Fruit fly (Drosophila melanogaster) whole organism, embryonic: Measurements from ENCODE around the gene Brms1.

Experiments
- Atf3 ChIP-seq: fragments of 200-800 bp; sonication (Bioruptor generic); optimal IDR thresholded peaks from 3 replicates; lab custom pipeline; 2016; ENCODE audit warnings: missing biosample characterization, missing genetic modification characterization
- Atf6 ChIP-seq: fragments of 200-800 bp; sonication (Bioruptor generic); IDR thresholded peaks from 2 replicates; pipeline ENCODE4 v1.3.6; 2022; ENCODE audit warnings: missing biosample characterization, missing genetic modification characterization
- BtbVII ChIP-seq: fragments of 200-800 bp; sonication (Bioruptor generic); optimal IDR thresholded peaks from 3 replicates; lab custom pipeline; 2017; ENCODE audit warnings: missing biosample characterization, mild to moderate bottlenecking, missing genetic modification characterization
- CG10462 ChIP-seq: fragments of 200-800 bp; sonication (Bioruptor generic); optimal IDR thresholded peaks from 2 replicates; lab custom pipeline; 2016; ENCODE audit warnings: missing biosample characterization, missing genetic modification characterization
- CG10979 ChIP-seq: fragments of 200-800 bp; sonication (Bioruptor generic); optimal IDR thresholded peaks from 2 replicates; lab custom pipeline; 2018; ENCODE audit warnings: missing biosample characterization, mild to moderate bottlenecking, missing genetic modification characterization, moderate library complexity
- CG11504 ChIP-seq: fragments of 200-800 bp; sonication (Bioruptor generic); optimal IDR thresholded peaks from 3 replicates; lab custom pipeline; 2019; ENCODE audit warnings: missing biosample characterization, mild to moderate bottlenecking, missing genetic modification characterization, moderate library complexity
- CG11695 ChIP-seq: fragments of 200-800 bp; sonication (Bioruptor generic); IDR thresholded peaks from 3 replicates; pipeline ENCODE4 v1.3.6; 2022; ENCODE audit warnings: missing biosample characterization, missing genetic modification characterization
- CG12071 ChIP-seq: fragments of 200-800 bp; sonication (Bioruptor generic); optimal IDR thresholded peaks from 3 replicates; lab custom pipeline; 2018; ENCODE audit warnings: missing biosample characterization, mild to moderate bottlenecking, missing genetic modification characterization
- CG1233 ChIP-seq: fragments of 200-800 bp; sonication (Bioruptor generic); optimal IDR thresholded peaks from 4 replicates; lab custom pipeline; 2018; ENCODE audit warnings: missing biosample characterization, mild to moderate bottlenecking, missing genetic modification characterization
- CG15011 ChIP-seq: fragments of 200-800 bp; sonication (Bioruptor generic); optimal IDR thresholded peaks from 3 replicates; lab custom pipeline; 2018; ENCODE audit warnings: missing biosample characterization, mild to moderate bottlenecking, missing genetic modification characterization
- CG1603 ChIP-seq: fragments of 200-800 bp; sonication (Bioruptor generic); optimal IDR thresholded peaks from 2 replicates; lab custom pipeline; 2019; ENCODE audit warnings: missing biosample characterization, mild to moderate bottlenecking, missing genetic modification characterization, moderate library complexity
- CG1647 ChIP-seq: fragments of 200-800 bp; sonication (Bioruptor generic); optimal IDR thresholded peaks from 3 replicates; lab custom pipeline; 2016; ENCODE audit warnings: missing biosample characterization, missing genetic modification characterization
- CG17359 ChIP-seq: fragments of 200-800 bp; sonication (Bioruptor generic); optimal IDR thresholded peaks from 3 replicates; lab custom pipeline; 2018; ENCODE audit warnings: missing biosample characterization, mild to moderate bottlenecking, missing genetic modification characterization, moderate library complexity
- CG17385 ChIP-seq: fragments of 200-800 bp; sonication (Bioruptor generic); optimal IDR thresholded peaks from 3 replicates; lab custom pipeline; 2018; ENCODE audit warnings: missing biosample characterization, mild to moderate bottlenecking, missing genetic modification characterization
- CG17568 ChIP-seq: fragments of 200-800 bp; sonication (Bioruptor generic); optimal IDR thresholded peaks from 2 replicates; lab custom pipeline; 2018; ENCODE audit warnings: missing biosample characterization, mild to moderate bottlenecking, missing genetic modification characterization, moderate library complexity
- CG18262 ChIP-seq: fragments of 200-800 bp; optimal IDR thresholded peaks from 3 replicates; lab custom pipeline; 2019; ENCODE audit warnings: missing biosample characterization, mild to moderate bottlenecking, missing genetic modification characterization, moderate library complexity
- CG18599 ChIP-seq: fragments of 200-800 bp; sonication (Bioruptor generic); optimal IDR thresholded peaks from 3 replicates; lab custom pipeline; 2017; ENCODE audit warnings: missing biosample characterization, missing genetic modification characterization, mild to moderate bottlenecking, moderate library complexity, missing genetic modification reagents
- CG2712 ChIP-seq: fragments of 200-800 bp; optimal IDR thresholded peaks from 3 replicates; lab custom pipeline; 2019; ENCODE audit warnings: missing biosample characterization, mild to moderate bottlenecking, missing genetic modification characterization, moderate library complexity
- CG31365 ChIP-seq: fragments of 200-800 bp; sonication (Bioruptor generic); optimal IDR thresholded peaks from 2 replicates; lab custom pipeline; 2018; ENCODE audit warnings: missing biosample characterization, mild to moderate bottlenecking, missing genetic modification characterization
- CG3163 ChIP-seq: fragments of 200-800 bp; sonication (Bioruptor generic); optimal IDR thresholded peaks from 3 replicates; lab custom pipeline; 2016; ENCODE audit warnings: missing biosample characterization, missing genetic modification characterization
- CG32767 ChIP-seq: fragments of 200-800 bp; sonication (Bioruptor generic); IDR thresholded peaks from 2 replicates; pipeline ENCODE4 v1.3.6; 2022; ENCODE audit warnings: missing biosample characterization, missing genetic modification characterization
- CG34376 ChIP-seq: fragments of 200-800 bp; sonication (Bioruptor generic); optimal IDR thresholded peaks from 2 replicates; lab custom pipeline; 2018; ENCODE audit warnings: missing biosample characterization, mild to moderate bottlenecking, missing genetic modification characterization
- CG6254 ChIP-seq: fragments of 200-800 bp; sonication (Bioruptor generic); optimal IDR thresholded peaks from 3 replicates; lab custom pipeline; 2017; ENCODE audit warnings: mild to moderate bottlenecking, missing biosample characterization, missing genetic modification reagents, missing genetic modification characterization
- CG6813 ChIP-seq: fragments of 200-800 bp; sonication (Bioruptor generic); optimal IDR thresholded peaks from 2 replicates; lab custom pipeline; 2017; ENCODE audit warnings: missing biosample characterization, missing genetic modification characterization, mild to moderate bottlenecking, moderate library complexity, missing genetic modification reagents
- Drgx ChIP-seq: fragments of 200-800 bp; sonication (Bioruptor generic); IDR thresholded peaks from 2 replicates; pipeline ENCODE4 v1.3.6; 2022; ENCODE audit warnings: missing biosample characterization, missing genetic modification characterization
- Hr3 ChIP-seq: fragments of 200-800 bp; sonication (Bioruptor generic); optimal IDR thresholded peaks from 3 replicates; lab custom pipeline; 2016; ENCODE audit warnings: missing biosample characterization, missing genetic modification characterization
- Pdp1 ChIP-seq, 2 experiments: fragments of 200-800 bp; sonication (Bioruptor generic); optimal IDR thresholded peaks; 3 replicates each; lab custom pipeline; 2016; ENCODE audit warnings: missing biosample characterization in 2 of 2, missing genetic modification characterization in 2 of 2, mild to moderate bottlenecking in 1 of 2, moderate library complexity in 1 of 2
- Sry-β ChIP-seq: fragments of 200-800 bp; sonication (Bioruptor generic); optimal IDR thresholded peaks from 2 replicates; lab custom pipeline; 2018; ENCODE audit warnings: missing biosample characterization, mild to moderate bottlenecking, missing genetic modification characterization, moderate library complexity
- Trl ChIP-seq, 3 experiments: fragments of >200 bp in 2 of 3; fragments of 200-800 bp in 1 of 3; sonication (Bioruptor generic) in 1 of 3; optimal IDR thresholded peaks; 2 replicates in 1 of 3; 3 replicates in 2 of 3; lab custom pipeline; 2016 to 2017; ENCODE audit warnings: missing biosample characterization in 1 of 3, missing genetic modification characterization in 1 of 3
- bbx ChIP-seq: fragments of 200-800 bp; sonication (Bioruptor generic); IDR thresholded peaks from 2 replicates; pipeline ENCODE4 v1.3.6; 2022; ENCODE audit warnings: missing biosample characterization, missing genetic modification characterization; ENCODE audit not compliant: partially characterized antibody
- bsh ChIP-seq, 2 experiments: fragments of 200-800 bp; sonication (Bioruptor generic); optimal IDR thresholded peaks; 2 replicates each; lab custom pipeline; 2017 to 2018; ENCODE audit warnings: mild to moderate bottlenecking in 2 of 2, missing biosample characterization in 2 of 2, missing genetic modification characterization in 2 of 2, moderate library complexity in 1 of 2
- crol ChIP-seq: fragments of 200-800 bp; sonication (Bioruptor generic); IDR thresholded peaks from 2 replicates; pipeline ENCODE4 v1.3.6; 2022; ENCODE audit warnings: missing biosample characterization, missing genetic modification characterization
- exex ChIP-seq: fragments of 200-800 bp; sonication (Bioruptor generic); optimal IDR thresholded peaks from 4 replicates; lab custom pipeline; 2018; ENCODE audit warnings: missing biosample characterization, mild to moderate bottlenecking, missing genetic modification characterization, moderate library complexity
- grn ChIP-seq: fragments of 200-800 bp; sonication (Bioruptor generic); optimal IDR thresholded peaks from 3 replicates; lab custom pipeline; 2017; ENCODE audit warnings: missing biosample characterization, missing genetic modification characterization
- jigr1 ChIP-seq: fragments of 200-800 bp; sonication (Bioruptor generic); IDR thresholded peaks from 3 replicates; pipeline ENCODE4 v1.3.6; 2022; ENCODE audit warnings: missing biosample characterization, missing genetic modification characterization
- mirr ChIP-seq: fragments of 200-800 bp; sonication (Bioruptor generic); optimal IDR thresholded peaks from 3 replicates; lab custom pipeline; 2018; ENCODE audit warnings: missing biosample characterization, mild to moderate bottlenecking, missing genetic modification characterization
- nau ChIP-seq: fragments of 200-800 bp; sonication (Bioruptor generic); optimal IDR thresholded peaks from 3 replicates; lab custom pipeline; 2017; ENCODE audit warnings: missing biosample characterization, mild to moderate bottlenecking, missing genetic modification characterization, missing genetic modification reagents
- nerfin-1 ChIP-seq: fragments of 200-800 bp; sonication (Bioruptor generic); optimal IDR thresholded peaks from 3 replicates; lab custom pipeline; 2019; ENCODE audit warnings: missing biosample characterization, mild to moderate bottlenecking, missing genetic modification characterization, moderate library complexity
- nom ChIP-seq: fragments of 200-800 bp; sonication (Bioruptor generic); optimal IDR thresholded peaks from 2 replicates; lab custom pipeline; 2017; ENCODE audit warnings: missing biosample characterization, missing genetic modification characterization, mild to moderate bottlenecking, moderate library complexity, missing genetic modification reagents
- p53 ChIP-seq: fragments of 200-800 bp; sonication (Bioruptor generic); optimal IDR thresholded peaks from 2 replicates; lab custom pipeline; 2016; ENCODE audit warnings: missing biosample characterization, missing genetic modification characterization
- pita ChIP-seq: fragments of 200-800 bp; sonication (Bioruptor generic); optimal IDR thresholded peaks from 2 replicates; lab custom pipeline; 2017; ENCODE audit warnings: missing biosample characterization, mild to moderate bottlenecking, missing genetic modification characterization
- so ChIP-seq: fragments of 200-800 bp; sonication (Bioruptor generic); IDR thresholded peaks from 3 replicates; pipeline ENCODE4 v1.3.6; 2022; ENCODE audit warnings: missing biosample characterization, missing genetic modification characterization
- sug ChIP-seq: fragments of 200-800 bp; optimal IDR thresholded peaks from 2 replicates; lab custom pipeline; 2019; ENCODE audit warnings: missing biosample characterization, mild to moderate bottlenecking, missing genetic modification characterization, moderate library complexity
- toy ChIP-seq: fragments of 200-800 bp; sonication (Bioruptor generic); IDR thresholded peaks from 2 replicates; pipeline ENCODE4 v1.3.6; 2022; ENCODE audit warnings: missing biosample characterization, missing genetic modification characterization
- wek ChIP-seq: fragments of 200-800 bp; sonication (Bioruptor generic); optimal IDR thresholded peaks from 3 replicates; lab custom pipeline; 2018; ENCODE audit warnings: missing biosample characterization, mild to moderate bottlenecking, missing genetic modification characterization, moderate library complexity

Brms1 gene

dm6 chrX:12890826-12891175, 18.6 kb downstream of the Brms1 start:
- TF ChIP-seq Atf3 (GFP tag; lab: Kevin White, UChicago) (no peak), Pdp1 (GFP tag; optimal IDR thresholded peaks at IDR 0.05; lab: Kevin White, UChicago) (peak in 1 of 2 experiments; percentile 83), CG32767 (GFP tag; lab: Robert Waterston, UW) (no peak), sug (tag; lab: Kevin White, UChicago) (peak; percentile 66), pita (no peak), CG34376 (GFP tag; lab: Kevin White, UChicago) (peak; percentile 36), mirr (GFP tag; lab: Kevin White, UChicago) (peak; percentile 16), Drgx (GFP tag; lab: Robert Waterston, UW) (peak; percentile 10; the same call in 1 of the 2 replicates), Hr3 (no peak), exex (tag; lab: Kevin White, UChicago) (peak; percentile 11), crol (GFP tag; lab: Robert Waterston, UW) (0 out of 2 replicates have a peak, but pooled peaks have one; percentile 13)

DNA sequence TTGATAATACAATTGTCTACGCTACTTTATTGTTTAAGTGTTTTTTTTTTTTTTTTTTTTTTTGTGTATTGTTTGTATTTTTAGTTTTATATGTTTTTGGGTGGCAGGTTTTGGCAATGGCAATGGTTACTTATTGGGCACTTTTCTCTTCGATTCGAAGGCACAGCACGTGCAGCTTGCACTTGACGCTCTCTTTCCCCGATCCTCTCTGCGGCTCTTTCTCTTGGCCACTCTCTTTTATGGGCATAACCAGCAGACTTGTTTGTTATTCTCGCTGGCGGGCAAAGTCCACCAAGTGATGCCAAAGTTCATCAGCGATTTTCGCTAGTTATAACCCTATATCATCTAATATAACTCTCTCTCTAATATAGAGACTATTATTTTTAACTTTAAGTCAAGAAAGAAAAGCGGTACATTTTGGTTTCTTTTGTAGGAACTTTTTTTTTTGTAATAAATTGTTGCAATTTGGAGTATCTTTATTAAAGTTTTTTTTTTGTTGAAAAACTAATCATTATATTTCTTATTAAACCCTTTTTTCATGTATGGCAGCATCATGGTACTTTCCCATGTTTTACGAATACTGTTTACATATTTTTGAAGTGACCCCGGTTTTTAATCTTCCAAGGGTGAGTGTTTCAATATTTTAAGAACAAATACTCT, 19.1 kb downstream of the Brms1 start:
- TF ChIP-seq CG3163 (GFP tag; lab: Kevin White, UChicago): peak; percentile 40
- no peak for TF ChIP-seq Atf6 (GFP tag; lab: Robert Waterston, UW)
- TF ChIP-seq Sry-β (GFP tag; lab: Kevin White, UChicago): peak; percentile 18
- TF ChIP-seq Trl (optimal IDR thresholded peaks at IDR 0.05; lab: Kevin White, UChicago): peak; percentile 1 to 59
- TF ChIP-seq Trl (GFP tag; optimal IDR thresholded peaks at IDR 0.05; lab: Kevin White, UChicago): no peak
- TF ChIP-seq nerfin-1 (tag; lab: Kevin White, UChicago): no peak
- peak in 1 of 2 experiments; percentile 70 for TF ChIP-seq bsh (GFP tag; optimal IDR thresholded peaks at IDR 0.05; lab: Kevin White, UChicago)
- peak; percentile 97 for TF ChIP-seq nom (GFP tag; lab: Kevin White, UChicago)

dm6 chrX:12889075-12889474, 20.3 kb downstream of the Brms1 start:
- TF ChIP-seq grn (GFP tag; lab: Kevin White, UChicago) (peak; percentile 15), CG18599 (GFP tag; lab: Kevin White, UChicago) (peak; percentile 49), CG1233 (GFP tag; lab: Kevin White, UChicago) (peak; percentile 31), CG11504 (peak; percentile 30), CG18262 (tag; lab: Kevin White, UChicago) (peak; percentile 49), CG10979 (tag; lab: Kevin White, UChicago) (peak; percentile 27), nau (peak; percentile 43), CG10462 (GFP tag; lab: Kevin White, UChicago) (no peak), CG6813 (GFP tag; lab: Kevin White, UChicago) (peak; percentile 54), so (GFP tag; lab: Robert Waterston, UW) (0 out of 3 replicates have a peak, but pooled peaks have one; percentile 23), CG1647 (GFP tag; lab: Kevin White, UChicago) (no peak), toy (GFP tag; lab: Robert Waterston, UW) (no peak), BtbVII (GFP tag; lab: Kevin White, UChicago) (no peak), CG17568 (GFP tag; lab: Kevin White, UChicago) (peak; percentile 16), CG17385 (peak; percentile 17), CG6254 (GFP tag; lab: Kevin White, UChicago) (peak; percentile 56), CG2712 (tag; lab: Kevin White, UChicago) (peak; percentile 31), CG15011 (GFP tag; lab: Kevin White, UChicago) (peak; percentile 28), CG11695 (GFP tag; lab: Robert Waterston, UW) (0 out of 3 replicates have a peak, but pooled peaks have one; percentile 21), CG17359 (tag; lab: Kevin White, UChicago) (peak; percentile 28), CG31365 (tag; lab: Kevin White, UChicago) (peak; percentile 46), p53 (GFP tag; lab: Kevin White, UChicago) (peak; percentile 16), CG12071 (GFP tag; lab: Kevin White, UChicago) (peak; percentile 47), jigr1 (GFP tag; lab: Robert Waterston, UW) (no peak), wek (GFP tag; lab: Kevin White, UChicago) (peak; percentile 48), CG1603 (tag; lab: Kevin White, UChicago) (peak; percentile 56), bbx (GFP tag; lab: Robert Waterston, UW) (no peak)
